Worm (Caenorhabditis elegans) whole organism, L1 larva: ENCODE results near the gene F46F5.8.

Source experiments
- C04F5.9 ChIP-seq: sonication (generic microtip); optimal IDR thresholded peaks from 2 replicates; lab custom pipeline; 2016; ENCODE audit warnings: missing genetic modification characterization, missing compliant biosample characterization
- C16A3.4 ChIP-seq: fragments of 150-350 bp; optimal IDR thresholded peaks from 2 replicates; lab custom pipeline; 2014; ENCODE audit warnings: missing biosample characterization, missing genetic modification characterization
- C34B4.2 ChIP-seq: sonication (generic microtip); optimal IDR thresholded peaks from 2 replicates; lab custom pipeline; 2017; ENCODE audit warnings: mild to moderate bottlenecking, missing genetic modification characterization, missing compliant biosample characterization
- Y116A8C.19 ChIP-seq: sonication (generic microtip); optimal IDR thresholded peaks from 2 replicates; lab custom pipeline; 2016; ENCODE audit warnings: missing compliant biosample characterization, missing genetic modification characterization, borderline replicate concordance
- aha-1 ChIP-seq: fragments of 150-350 bp; optimal IDR thresholded peaks from 2 replicates; lab custom pipeline; 2014; ENCODE audit warnings: missing biosample characterization, missing genetic modification characterization
- aly-2 ChIP-seq: fragments of 150-350 bp; optimal IDR thresholded peaks from 2 replicates; lab custom pipeline; 2014; ENCODE audit warnings: missing biosample characterization, missing genetic modification characterization
- ama-1 ChIP-seq: fragments of 150-350 bp; optimal IDR thresholded peaks from 2 replicates; lab custom pipeline; 2014
- blmp-1 ChIP-seq: fragments of 150-350 bp; optimal IDR thresholded peaks from 2 replicates; lab custom pipeline; 2014; ENCODE audit warnings: missing biosample characterization, missing genetic modification characterization
- ceh-8 ChIP-seq: fragments of 200-800 bp; sonication (Bioruptor generic); optimal IDR thresholded peaks from 2 replicates; lab custom pipeline; 2018; ENCODE audit warnings: mild to moderate bottlenecking, missing genetic modification characterization, moderate library complexity, missing compliant biosample characterization
- ceh-82 ChIP-seq, 3 experiments: fragments of 150-350 bp in 1 of 3; sonication (generic microtip) in 2 of 3; optimal IDR thresholded peaks; 2 replicates each; lab custom pipeline; 2014 to 2017; ENCODE audit warnings: missing biosample characterization in 3 of 3, missing genetic modification characterization in 3 of 3
- ceh-88 ChIP-seq: fragments of 200-800 bp; sonication (Bioruptor generic); IDR thresholded peaks from 2 replicates; pipeline ENCODE4 v1.3.6; 2022; ENCODE audit warnings: missing genetic modification characterization, missing compliant biosample characterization
- dsc-1 ChIP-seq: sonication (generic microtip); optimal IDR thresholded peaks from 2 replicates; lab custom pipeline; 2016; ENCODE audit warnings: mild to moderate bottlenecking, missing genetic modification characterization, missing compliant biosample characterization
- efl-1 ChIP-seq, 4 experiments: fragments of 150-350 bp; optimal IDR thresholded peaks in 3 of 4; peaks in 1 of 4; 1 replicate in 1 of 4; 2 replicates in 3 of 4; lab custom pipeline; 2014; ENCODE audit warnings: missing biosample characterization in 2 of 4, missing genetic modification characterization in 2 of 4, missing genetic modification reagents in 2 of 4
- efl-3 ChIP-seq: fragments of 200-800 bp; sonication (Bioruptor generic); optimal IDR thresholded peaks from 2 replicates; lab custom pipeline; 2018; ENCODE audit warnings: mild to moderate bottlenecking, missing genetic modification characterization, missing compliant biosample characterization
- egl-13 ChIP-seq: sonication (generic microtip); optimal IDR thresholded peaks from 2 replicates; lab custom pipeline; 2016; ENCODE audit warnings: missing genotype, missing genetic modification reagents, missing genetic modification characterization, missing compliant biosample characterization
- ets-5 ChIP-seq: fragments of 200-800 bp; sonication (Bioruptor generic); IDR thresholded peaks from 2 replicates; pipeline ENCODE4 v1.3.6; 2022; ENCODE audit warnings: missing genetic modification characterization, missing compliant biosample characterization
- fkh-10 ChIP-seq: sonication (generic microtip); optimal IDR thresholded peaks from 2 replicates; lab custom pipeline; 2017; ENCODE audit warnings: missing biosample characterization, missing genetic modification reagents, missing genetic modification characterization
- fkh-8 ChIP-seq: sonication (generic microtip); optimal IDR thresholded peaks from 2 replicates; lab custom pipeline; 2016; ENCODE audit warnings: mild to moderate bottlenecking, missing genetic modification characterization, missing compliant biosample characterization
- fos-1 ChIP-seq: fragments of 150-350 bp; optimal IDR thresholded peaks from 2 replicates; lab custom pipeline; 2014; ENCODE audit warnings: missing biosample characterization, missing genetic modification characterization
- hlh-17 ChIP-seq: fragments of 200-800 bp; sonication (Bioruptor generic); optimal IDR thresholded peaks from 2 replicates; lab custom pipeline; 2018; ENCODE audit warnings: missing genetic modification characterization, mild to moderate bottlenecking, missing compliant biosample characterization, moderate library complexity, borderline replicate concordance
- hlh-4 ChIP-seq: sonication (generic microtip); optimal IDR thresholded peaks from 2 replicates; lab custom pipeline; 2016; ENCODE audit warnings: mild to moderate bottlenecking, missing genetic modification characterization, missing compliant biosample characterization
- hpl-2 ChIP-seq: fragments of 150-350 bp; optimal IDR thresholded peaks from 2 replicates; lab custom pipeline; 2014; ENCODE audit warnings: missing biosample characterization, missing genetic modification reagents, missing genetic modification characterization
- jun-1 ChIP-seq: fragments of 150-350 bp; optimal IDR thresholded peaks from 2 replicates; lab custom pipeline; 2014; ENCODE audit warnings: missing biosample characterization, missing genetic modification reagents, missing genetic modification characterization
- lin-13 ChIP-seq: fragments of 150-350 bp; optimal IDR thresholded peaks from 2 replicates; lab custom pipeline; 2014; ENCODE audit warnings: missing biosample characterization, missing genetic modification reagents, missing genetic modification characterization
- lin-14 ChIP-seq: fragments of 200-800 bp; sonication (Bioruptor generic); optimal IDR thresholded peaks from 2 replicates; lab custom pipeline; 2018; ENCODE audit warnings: mild to moderate bottlenecking, missing genetic modification characterization, moderate library complexity, missing compliant biosample characterization
- lin-35 ChIP-seq, 2 experiments: fragments of 150-350 bp; optimal IDR thresholded peaks; 2 replicates each; lab custom pipeline; 2014; ENCODE audit warnings: missing biosample characterization in 2 of 2, missing genetic modification characterization in 2 of 2, missing genetic modification reagents in 2 of 2
- lin-39 ChIP-seq: fragments of 150-350 bp; optimal IDR thresholded peaks from 2 replicates; lab custom pipeline; 2014; ENCODE audit warnings: missing biosample characterization, missing genetic modification reagents, missing genetic modification characterization
- lir-3 ChIP-seq: sonication (generic microtip); optimal IDR thresholded peaks from 2 replicates; lab custom pipeline; 2016; ENCODE audit warnings: mild to moderate bottlenecking, missing genetic modification characterization, moderate library complexity, missing compliant biosample characterization; ENCODE audit not compliant: poor library complexity
- mdl-1 ChIP-seq, 2 experiments: fragments of 150-350 bp; optimal IDR thresholded peaks; 2 replicates each; lab custom pipeline; 2014 to 2017; ENCODE audit warnings: missing biosample characterization in 2 of 2, missing genetic modification characterization in 2 of 2, inconsistent platforms in 1 of 2
- mef-2 ChIP-seq: fragments of 150-350 bp; optimal IDR thresholded peaks from 2 replicates; lab custom pipeline; 2014; ENCODE audit warnings: missing biosample characterization, missing genetic modification characterization
- mep-1 ChIP-seq: fragments of 150-350 bp; optimal IDR thresholded peaks from 2 replicates; lab custom pipeline; 2014; ENCODE audit warnings: missing biosample characterization, missing genetic modification characterization
- nhr-19 ChIP-seq: fragments of 200-800 bp; sonication (Bioruptor generic); conservative IDR thresholded peaks from 2 replicates; pipeline ENCODE4 v1.3.6; 2022; ENCODE audit warnings: missing genetic modification characterization, missing compliant biosample characterization
- nhr-20 ChIP-seq: sonication (generic microtip); optimal IDR thresholded peaks from 2 replicates; lab custom pipeline; 2016; ENCODE audit warnings: mild to moderate bottlenecking, missing genetic modification characterization, missing compliant biosample characterization
- nhr-237 ChIP-seq: fragments of 150-350 bp; optimal IDR thresholded peaks from 2 replicates; lab custom pipeline; 2014; ENCODE audit warnings: missing biosample characterization, missing genetic modification characterization
- nhr-71 ChIP-seq: sonication (generic microtip); optimal IDR thresholded peaks from 2 replicates; lab custom pipeline; 2016; ENCODE audit warnings: mild to moderate bottlenecking, missing genetic modification characterization, moderate library complexity, missing compliant biosample characterization
- nhr-84 ChIP-seq: sonication (generic microtip); optimal IDR thresholded peaks from 2 replicates; lab custom pipeline; 2017; ENCODE audit warnings: missing biosample characterization, missing genetic modification characterization
- nhr-90 ChIP-seq: sonication (generic microtip); optimal IDR thresholded peaks from 2 replicates; lab custom pipeline; 2016; ENCODE audit warnings: mild to moderate bottlenecking, missing genetic modification characterization, missing compliant biosample characterization; ENCODE audit not compliant: poor library complexity
- pax-3 ChIP-seq: fragments of 200-800 bp; sonication (Bioruptor generic); optimal IDR thresholded peaks from 2 replicates; lab custom pipeline; 2018; ENCODE audit warnings: mild to moderate bottlenecking, missing genetic modification characterization, moderate library complexity, missing compliant biosample characterization
- pqm-1 ChIP-seq: sonication (generic microtip); optimal IDR thresholded peaks from 3 replicates; lab custom pipeline; 2017; ENCODE audit warnings: missing biosample characterization, missing genetic modification characterization
- rnt-1 ChIP-seq: sonication (generic microtip); optimal IDR thresholded peaks from 2 replicates; lab custom pipeline; 2016; ENCODE audit warnings: mild to moderate bottlenecking, missing genetic modification characterization, moderate library complexity, missing compliant biosample characterization
- snpc-4 ChIP-seq: fragments of 150-350 bp; optimal IDR thresholded peaks from 2 replicates; lab custom pipeline; 2014; ENCODE audit warnings: missing biosample characterization, missing genetic modification characterization
- snu-23 ChIP-seq: sonication (generic microtip); optimal IDR thresholded peaks from 2 replicates; lab custom pipeline; 2016; ENCODE audit warnings: missing genetic modification characterization, missing compliant biosample characterization
- sox-4 ChIP-seq: sonication (generic microtip); optimal IDR thresholded peaks from 2 replicates; lab custom pipeline; 2016; ENCODE audit warnings: missing genetic modification characterization, missing compliant biosample characterization
- sptf-1 ChIP-seq: fragments of 150-350 bp; optimal IDR thresholded peaks from 2 replicates; lab custom pipeline; 2014; ENCODE audit warnings: missing biosample characterization, missing genetic modification characterization
- tbx-2 ChIP-seq: sonication (generic microtip); optimal IDR thresholded peaks from 2 replicates; lab custom pipeline; 2016; ENCODE audit warnings: missing genetic modification characterization, missing compliant biosample characterization
- unc-30 ChIP-seq: sonication (generic microtip); optimal IDR thresholded peaks from 2 replicates; lab custom pipeline; 2017; ENCODE audit warnings: missing biosample characterization, missing genetic modification characterization
- unc-62 ChIP-seq: fragments of 150-350 bp; optimal IDR thresholded peaks from 2 replicates; lab custom pipeline; 2014; ENCODE audit warnings: missing biosample characterization, missing genetic modification reagents, missing genetic modification characterization
- vab-15 ChIP-seq: sonication (generic microtip); optimal IDR thresholded peaks from 2 replicates; lab custom pipeline; 2017; ENCODE audit warnings: missing genotype, mild to moderate bottlenecking, missing genetic modification characterization, missing compliant biosample characterization
- xbp-1 ChIP-seq: sonication (generic microtip); optimal IDR thresholded peaks from 2 replicates; lab custom pipeline; 2016; ENCODE audit warnings: missing genetic modification characterization, missing compliant biosample characterization
- zip-4 ChIP-seq: fragments of 200-800 bp; sonication (Bioruptor generic); optimal IDR thresholded peaks from 2 replicates; lab custom pipeline; 2018; ENCODE audit warnings: mild to moderate bottlenecking, missing genetic modification characterization, moderate library complexity, missing compliant biosample characterization

Gene F46F5.8

DNA sequence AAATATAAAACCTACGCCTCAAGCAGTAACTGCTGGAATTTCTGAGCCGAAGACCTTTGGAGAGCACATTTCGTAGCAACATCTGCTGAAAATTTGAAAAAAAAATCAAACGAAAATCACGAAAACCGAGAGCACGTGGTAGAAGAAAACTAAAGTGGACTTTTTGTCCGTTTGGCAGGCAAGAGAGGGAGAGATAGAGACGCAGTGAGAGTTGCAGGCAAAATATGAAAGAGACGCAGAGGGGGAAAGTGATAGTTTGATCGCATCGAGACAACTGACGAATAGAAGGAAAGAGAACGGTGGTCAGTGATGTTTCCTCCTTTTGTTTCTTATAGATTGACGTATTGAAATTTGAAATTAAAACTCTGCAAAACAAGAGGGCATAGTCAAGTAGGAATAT lies 27.1 kb upstream of the F46F5.8 start, which contains the start of the genes acdh-9 and F28A10.13 (continued):
- TF ChIP-seq blmp-1 (peak; percentile 59), mep-1 (peak; percentile 53), fkh-8 (tag; lab: Kevin White, UChicago) (no peak), pax-3 (tag; lab: Kevin White, UChicago) (no peak), snpc-4 (tag; lab: Kevin White, UChicago) (peak; percentile 1), fkh-10 (GFP tag; lab: Kevin White, UChicago) (no peak), nhr-19 (GFP tag; lab: Robert Waterston, UW) (peak; percentile 51), lin-35 (GFP tag; optimal IDR thresholded peaks at IDR 0.05; lab: Kevin White, UChicago) (peak; percentile 13 to 75), ceh-88 (no peak), efl-1 (optimal IDR thresholded peaks at IDR 0.05; lab: Kevin White, UChicago) (peak; percentile 52 to 59), efl-1 (GFP tag; optimal IDR thresholded peaks at IDR 0.05 in 1 of 2; lab: Kevin White, UChicago) (peak in 1 of 2 experiments; percentile 40), zip-4 (GFP tag; lab: Kevin White, UChicago) (no peak), ets-5 (GFP tag; lab: Robert Waterston, UW) (no peak), nhr-237 (tag; lab: Kevin White, UChicago) (no peak), mdl-1 (tag; optimal IDR thresholded peaks at IDR 0.05; lab: Kevin White, UChicago) (peak in 1 of 2 experiments; percentile 91), egl-13 (no peak), aly-2 (tag; lab: Kevin White, UChicago) (no peak), ceh-82 (tag; optimal IDR thresholded peaks at IDR 0.05; lab: Kevin White, UChicago) (no peak), sox-4 (no peak), snu-23 (GFP tag; lab: Kevin White, UChicago) (peak; percentile 82), hpl-2 (GFP tag; lab: Kevin White, UChicago) (no peak), rnt-1 (tag; lab: Kevin White, UChicago) (peak; percentile 75), hlh-17 (GFP tag; lab: Kevin White, UChicago) (no peak), Y116A8C.19 (tag; lab: Kevin White, UChicago) (no peak), efl-3 (GFP tag; lab: Kevin White, UChicago) (no peak), C16A3.4 (peak; percentile 4), hlh-4 (no peak), aha-1 (no peak), fos-1 (no peak), xbp-1 (no peak), pqm-1 (no peak), lin-39 (tag; lab: Kevin White, UChicago) (no peak), unc-30 (tag; lab: Kevin White, UChicago) (no peak), nhr-71 (tag; lab: Kevin White, UChicago) (peak; percentile 87), nhr-90 (tag; lab: Kevin White, UChicago) (peak; percentile 37), C34B4.2 (tag; lab: Kevin White, UChicago) (no peak), tbx-2 (tag; lab: Kevin White, UChicago) (peak; percentile 28), nhr-20 (tag; lab: Kevin White, UChicago) (peak; percentile 93), unc-62 (no peak), mef-2 (tag; lab: Kevin White, UChicago) (no peak), ceh-8 (GFP tag; lab: Kevin White, UChicago) (no peak), vab-15 (tag; lab: Kevin White, UChicago) (no peak), lir-3 (peak; percentile 6)

DNA sequence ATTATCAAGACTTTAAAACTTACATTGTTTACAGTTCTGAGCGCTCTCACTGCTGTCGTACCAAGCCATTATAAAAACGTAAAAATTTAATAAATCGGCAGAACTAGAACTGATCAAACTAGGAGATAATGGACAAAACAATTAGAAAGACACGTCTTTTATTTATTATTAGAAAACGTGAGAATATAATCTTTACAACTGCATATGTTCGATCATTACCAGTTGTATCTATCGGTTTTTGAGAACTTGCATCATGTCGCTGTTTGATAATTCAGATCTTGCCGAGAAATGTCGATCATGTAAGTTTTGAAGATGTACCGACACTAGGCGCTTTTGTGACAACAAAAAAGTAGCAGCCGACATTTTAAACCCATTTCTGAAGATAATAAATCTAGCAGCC lies 24.2 kb upstream of the F46F5.8 start, which contains the start of gene F28A10.7:
Gene F28A10.7, minus strand, starts transcription at position 101 of the 400 bp plus-strand sequence.
- TF ChIP-seq Y116A8C.19 (tag; lab: Kevin White, UChicago) (no peak), lin-13 (no peak), unc-62 (no peak), ama-1 (lab: Kevin White, UChicago) (no peak), aly-2 (tag; lab: Kevin White, UChicago) (no peak), unc-30 (tag; lab: Kevin White, UChicago) (no peak), sptf-1 (no peak), C04F5.9 (tag; lab: Kevin White, UChicago) (no peak), jun-1 (no peak), lin-14 (GFP tag; lab: Kevin White, UChicago) (no peak), pqm-1 (no peak), fkh-10 (GFP tag; lab: Kevin White, UChicago) (no peak), dsc-1 (no peak), nhr-84 (tag; lab: Kevin White, UChicago) (no peak), ets-5 (GFP tag; lab: Robert Waterston, UW) (no peak)
